Fruit fly (Drosophila melanogaster): ENCODE results near the gene hec.

DNA sequence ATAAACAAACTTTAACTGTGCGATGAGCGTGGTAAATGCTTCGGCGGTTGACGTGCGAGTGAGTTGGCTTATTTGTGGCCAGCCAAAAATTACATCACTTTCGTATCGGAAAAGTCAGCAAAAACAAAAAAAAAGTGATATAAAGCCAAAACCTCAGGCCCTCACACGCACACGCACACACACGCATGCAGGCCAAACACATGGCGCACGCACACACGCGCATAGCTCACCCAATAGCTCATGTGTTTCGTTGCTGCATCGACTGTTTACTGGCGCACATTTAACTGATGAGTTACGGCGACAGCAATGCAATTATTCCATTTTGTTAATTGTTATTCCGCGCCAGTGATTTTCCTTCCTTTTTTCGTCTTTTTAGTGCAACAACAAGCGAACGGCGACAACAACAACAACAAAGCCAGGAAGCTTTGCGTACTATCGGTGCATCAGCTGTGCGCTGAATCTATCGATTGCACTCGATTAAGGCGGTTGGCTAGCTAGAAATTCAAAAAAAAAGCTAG, 54.1 kb downstream of the hec start, which contains the start of gene Flad1:
- no peak for TF ChIP-seq CG15011 (GFP tag; optimal IDR thresholded peaks at IDR 0.05)
- TF ChIP-seq Sox102F (GFP tag; optimal IDR thresholded peaks at IDR 0.05) = no peak

All from whole organism, embryonic.